Worm (Caenorhabditis elegans): ENCODE data around the gene F37C4.4.

DNA sequence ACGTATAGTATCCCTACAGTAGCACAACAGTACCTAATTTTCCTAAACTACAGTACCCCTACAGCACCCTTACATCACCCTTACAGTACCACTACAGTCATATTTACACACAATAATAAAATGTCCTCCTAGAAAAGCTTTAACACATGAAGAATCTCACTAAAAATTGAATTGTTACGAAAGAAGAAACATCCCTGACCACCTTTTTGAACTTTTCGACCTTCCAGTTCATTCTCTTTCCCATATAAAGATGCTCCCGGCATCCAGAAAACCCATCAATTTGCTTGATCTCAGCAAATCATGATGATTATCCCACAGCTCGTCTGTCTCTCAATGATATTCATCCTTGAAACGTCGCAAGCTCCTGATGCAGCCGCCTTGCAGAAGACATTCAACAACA is 37.5 kb downstream of the F37C4.4 start, which contains the start of gene F56D6.21:
- TF ChIP-seq ceh-63 (GFP tag; optimal IDR thresholded peaks at IDR 0.05) (no peak), nhr-28 (tag; optimal IDR thresholded peaks at IDR 0.05) (no peak), lir-3 (tag; optimal IDR thresholded peaks at IDR 0.05; ENCODE audit: poor library complexity) (no peak)

All from whole organism, L1 larva.